Worm (Caenorhabditis elegans) whole organism, L4 larva: ENCODE measurements around the gene Y57G7A.6.

Source experiments
- Y5F2A.4 ChIP-seq: fragments of 200-800 bp; sonication (Bioruptor generic); optimal IDR thresholded peaks from 2 replicates; lab custom pipeline; 2018; ENCODE audit warnings: mild to moderate bottlenecking, missing genetic modification characterization, missing compliant biosample characterization
- ZK337.2 ChIP-seq: fragments of 200-800 bp; sonication (Bioruptor generic); IDR thresholded peaks from 2 replicates; pipeline ENCODE4 v1.3.6; 2022; ENCODE audit warnings: missing genetic modification reagents, missing genetic modification characterization, missing compliant biosample characterization
- aha-1 ChIP-seq: fragments of 150-350 bp; peaks from one replicate; lab custom pipeline; 2014; ENCODE audit warnings: missing biosample characterization, missing genetic modification characterization
- arid-1 ChIP-seq: fragments of 200-800 bp; sonication (Bioruptor generic); conservative IDR thresholded peaks from 2 replicates; pipeline ENCODE4 v1.3.6; 2022; ENCODE audit warnings: missing genetic modification reagents, missing genetic modification characterization, missing compliant biosample characterization
- attf-4 ChIP-seq: sonication (generic microtip); optimal IDR thresholded peaks from 3 replicates; lab custom pipeline; 2017; ENCODE audit warnings: missing biosample characterization, missing genetic modification characterization
- ceh-20 ChIP-seq: fragments of 200-800 bp; sonication (Bioruptor generic); IDR thresholded peaks from 2 replicates; pipeline ENCODE4 v1.3.6; 2022; ENCODE audit warnings: missing genetic modification reagents, missing genetic modification characterization, missing compliant biosample characterization
- ceh-62 ChIP-seq: sonication (generic microtip); optimal IDR thresholded peaks from 2 replicates; lab custom pipeline; 2017; ENCODE audit warnings: missing biosample characterization, missing genetic modification characterization
- ces-1 ChIP-seq: fragments of 150-350 bp; sonication (generic microtip); optimal IDR thresholded peaks from 4 replicates; lab custom pipeline; 2014; ENCODE audit warnings: missing biosample characterization, missing genetic modification reagents, missing genetic modification characterization
- ctbp-1 ChIP-seq: fragments of 200-800 bp; sonication (Bioruptor generic); IDR thresholded peaks from 2 replicates; pipeline ENCODE4 v1.3.6; 2022; ENCODE audit warnings: missing genetic modification reagents, missing genetic modification characterization, missing compliant biosample characterization
- daf-16 ChIP-seq, 3 experiments: sonication (generic microtip); optimal IDR thresholded peaks; 2 replicates each; lab custom pipeline; 2016 to 2017; ENCODE audit warnings: missing genetic modification characterization in 3 of 3, missing genetic modification reagents in 3 of 3, mild to moderate bottlenecking in 2 of 3, missing compliant biosample characterization in 2 of 3, missing biosample characterization in 1 of 3, moderate library complexity in 1 of 3
- dve-1 ChIP-seq: sonication (generic microtip); optimal IDR thresholded peaks from 2 replicates; lab custom pipeline; 2017; ENCODE audit warnings: antibody characterized with exemption, mild to moderate bottlenecking, missing genetic modification characterization, missing compliant biosample characterization; ENCODE audit not compliant: insufficient read depth
- egl-43 ChIP-seq: fragments of 200-800 bp; sonication (Bioruptor generic); IDR thresholded peaks from 2 replicates; pipeline ENCODE4 v1.3.6; 2022; ENCODE audit warnings: missing genetic modification reagents, missing genetic modification characterization, missing compliant biosample characterization
- gei-8 ChIP-seq: fragments of 200-800 bp; sonication (Bioruptor generic); optimal IDR thresholded peaks from 2 replicates; lab custom pipeline; 2018; ENCODE audit warnings: mild to moderate bottlenecking, missing genetic modification characterization, missing compliant biosample characterization
- hif-1 ChIP-seq, 2 experiments: sonication (generic microtip); optimal IDR thresholded peaks; 2 replicates each; lab custom pipeline; 2016 to 2017; ENCODE audit warnings: missing compliant biosample characterization in 2 of 2, missing genetic modification characterization in 2 of 2, missing genetic modification reagents in 2 of 2, missing genotype in 2 of 2, mild to moderate bottlenecking in 1 of 2
- hlh-11 ChIP-seq: fragments of 200-800 bp; sonication (Bioruptor generic); optimal IDR thresholded peaks from 2 replicates; lab custom pipeline; 2018; ENCODE audit warnings: mild to moderate bottlenecking, missing genetic modification characterization, missing compliant biosample characterization
- hlh-30 ChIP-seq: sonication (generic microtip); optimal IDR thresholded peaks from 2 replicates; lab custom pipeline; 2017; ENCODE audit warnings: antibody characterized with exemption, mild to moderate bottlenecking, missing genetic modification characterization, missing compliant biosample characterization; ENCODE audit not compliant: insufficient read depth
- hmg-1.1 ChIP-seq: fragments of 200-800 bp; sonication (Bioruptor generic); IDR thresholded peaks from 2 replicates; pipeline ENCODE4 v1.3.6; 2022; ENCODE audit warnings: missing genetic modification reagents, missing genetic modification characterization, missing compliant biosample characterization
- lin-29 ChIP-seq: fragments of 200-800 bp; sonication (Bioruptor generic); IDR thresholded peaks from 2 replicates; pipeline ENCODE4 v1.3.6; 2022; ENCODE audit warnings: missing genetic modification reagents, missing genetic modification characterization, missing compliant biosample characterization
- lin-38 ChIP-seq: fragments of 200-800 bp; sonication (Bioruptor generic); IDR thresholded peaks from 2 replicates; pipeline ENCODE4 v1.3.6; 2022; ENCODE audit warnings: missing genetic modification reagents, missing genetic modification characterization, missing compliant biosample characterization
- lin-39 ChIP-seq: fragments of 150-350 bp; optimal IDR thresholded peaks from 2 replicates; lab custom pipeline; 2014; ENCODE audit warnings: missing biosample characterization, missing genetic modification reagents, missing genetic modification characterization
- lsy-2 ChIP-seq, 2 experiments: fragments of 150-350 bp in 1 of 2; sonication (generic microtip) in 1 of 2; optimal IDR thresholded peaks; 2 replicates each; lab custom pipeline; 2014 to 2017; ENCODE audit warnings: missing biosample characterization in 2 of 2, missing genetic modification characterization in 2 of 2
- madf-5 ChIP-seq, 2 experiments: fragments of 200-800 bp; sonication (Bioruptor generic); IDR thresholded peaks; 2 replicates each; pipeline ENCODE4 v1.3.6; 2022; ENCODE audit warnings: missing compliant biosample characterization in 2 of 2, missing genetic modification characterization in 2 of 2
- madf-9 ChIP-seq: fragments of 200-800 bp; sonication (Bioruptor generic); conservative IDR thresholded peaks from 2 replicates; pipeline ENCODE4 v1.3.6; 2022; ENCODE audit warnings: missing genetic modification reagents, missing genetic modification characterization, missing compliant biosample characterization
- mdl-1 ChIP-seq, 2 experiments: fragments of 150-350 bp in 1 of 2; sonication (generic microtip) in 1 of 2; optimal IDR thresholded peaks; 2 replicates each; lab custom pipeline; 2014 to 2017; ENCODE audit warnings: missing biosample characterization in 2 of 2, missing genetic modification characterization in 2 of 2
- mep-1 ChIP-seq: fragments of 150-350 bp; sonication (generic microtip); optimal IDR thresholded peaks from 3 replicates; lab custom pipeline; 2014; ENCODE audit warnings: missing biosample characterization, missing genetic modification characterization
- mes-2 ChIP-seq: sonication (generic microtip); optimal IDR thresholded peaks from 2 replicates; lab custom pipeline; 2016; ENCODE audit warnings: missing genotype, mild to moderate bottlenecking, missing genetic modification characterization, missing compliant biosample characterization; ENCODE audit not compliant: poor library complexity, severe bottlenecking
- mxl-2 ChIP-seq: fragments of 200-800 bp; sonication (Bioruptor generic); conservative IDR thresholded peaks from 2 replicates; pipeline ENCODE4 v1.3.6; 2022; ENCODE audit warnings: missing genetic modification reagents, missing genetic modification characterization, missing compliant biosample characterization
- mxl-3 ChIP-seq: fragments of 200-800 bp; sonication (Bioruptor generic); optimal IDR thresholded peaks from 2 replicates; lab custom pipeline; 2018; ENCODE audit warnings: mild to moderate bottlenecking, missing genetic modification characterization, missing compliant biosample characterization
- nhr-102 ChIP-seq: sonication (generic microtip); optimal IDR thresholded peaks from 2 replicates; lab custom pipeline; 2016; ENCODE audit warnings: mild to moderate bottlenecking, missing genetic modification characterization, moderate library complexity, missing compliant biosample characterization
- nhr-28 ChIP-seq: fragments of 150-350 bp; optimal IDR thresholded peaks from 2 replicates; lab custom pipeline; 2014; ENCODE audit warnings: missing biosample characterization, missing genetic modification characterization
- nhr-41 ChIP-seq: fragments of 200-800 bp; sonication (Bioruptor generic); IDR thresholded peaks from 2 replicates; pipeline ENCODE4 v1.3.6; 2022; ENCODE audit warnings: missing genetic modification reagents, missing genetic modification characterization, missing compliant biosample characterization
- nhr-42 ChIP-seq: fragments of 200-800 bp; sonication (Bioruptor generic); IDR thresholded peaks from 2 replicates; pipeline ENCODE4 v1.3.6; 2022; ENCODE audit warnings: missing genetic modification characterization, missing compliant biosample characterization
- nhr-48 ChIP-seq: sonication (generic microtip); optimal IDR thresholded peaks from 2 replicates; lab custom pipeline; 2016; ENCODE audit warnings: mild to moderate bottlenecking, missing genetic modification characterization, missing compliant biosample characterization
- nhr-76 ChIP-seq: fragments of 150-350 bp; optimal IDR thresholded peaks from 2 replicates; lab custom pipeline; 2014; ENCODE audit warnings: missing biosample characterization, missing genetic modification characterization
- pha-4 ChIP-seq, 2 experiments: fragments of 150-350 bp in 1 of 2; fragments of 200-800 bp in 1 of 2; sonication (Bioruptor generic) in 1 of 2; IDR thresholded peaks in 1 of 2; optimal IDR thresholded peaks in 1 of 2; 2 replicates each; pipeline versions ENCODE4 v1.3.6 to Lab custom; 2014 to 2022; ENCODE audit warnings: missing genetic modification characterization in 2 of 2, missing genetic modification reagents in 2 of 2, missing biosample characterization in 1 of 2, missing compliant biosample characterization in 1 of 2
- php-3 ChIP-seq: fragments of 200-800 bp; sonication (Bioruptor generic); IDR thresholded peaks from 2 replicates; pipeline ENCODE4 v1.3.6; 2022; ENCODE audit warnings: missing genetic modification reagents, missing genetic modification characterization, missing compliant biosample characterization
- pqm-1 ChIP-seq: sonication (generic microtip); optimal IDR thresholded peaks from 2 replicates; lab custom pipeline; 2017; ENCODE audit warnings: missing biosample characterization, missing genetic modification characterization
- rbr-2 ChIP-seq: sonication (generic microtip); optimal IDR thresholded peaks from 2 replicates; lab custom pipeline; 2016; ENCODE audit warnings: missing genotype, missing genetic modification characterization, missing compliant biosample characterization
- set-16 ChIP-seq: fragments of 200-800 bp; sonication (Bioruptor generic); IDR thresholded peaks from 2 replicates; pipeline ENCODE4 v1.3.6; 2022; ENCODE audit warnings: missing genetic modification reagents, missing genetic modification characterization, missing compliant biosample characterization
- spr-3 ChIP-seq: fragments of 200-800 bp; sonication (Bioruptor generic); optimal IDR thresholded peaks from 2 replicates; lab custom pipeline; 2018; ENCODE audit warnings: mild to moderate bottlenecking, missing genetic modification characterization, missing compliant biosample characterization
- tra-1 ChIP-seq: fragments of 200-800 bp; sonication (Bioruptor generic); IDR thresholded peaks from 2 replicates; pipeline ENCODE4 v1.3.6; 2022; ENCODE audit warnings: missing genetic modification reagents, missing genetic modification characterization, missing compliant biosample characterization
- unc-130 ChIP-seq: sonication (generic microtip); optimal IDR thresholded peaks from 2 replicates; lab custom pipeline; 2016; ENCODE audit warnings: missing genetic modification reagents, missing genetic modification characterization, missing compliant biosample characterization
- unc-62 ChIP-seq, 3 experiments: fragments of 150-350 bp in 1 of 3; sonication (generic microtip); optimal IDR thresholded peaks in 2 of 3; peaks in 1 of 3; 1 replicate in 1 of 3; 2 replicates in 2 of 3; lab custom pipeline; 2014 to 2017; ENCODE audit warnings: missing biosample characterization in 3 of 3, missing genetic modification characterization in 3 of 3, missing genetic modification reagents in 3 of 3, missing genotype in 1 of 3
- vab-7 ChIP-seq: fragments of 200-800 bp; sonication (Bioruptor generic); IDR thresholded peaks from 2 replicates; pipeline ENCODE4 v1.3.6; 2022; ENCODE audit warnings: missing genetic modification reagents, missing genetic modification characterization, missing compliant biosample characterization

Y57G7A.6 gene

DNA sequence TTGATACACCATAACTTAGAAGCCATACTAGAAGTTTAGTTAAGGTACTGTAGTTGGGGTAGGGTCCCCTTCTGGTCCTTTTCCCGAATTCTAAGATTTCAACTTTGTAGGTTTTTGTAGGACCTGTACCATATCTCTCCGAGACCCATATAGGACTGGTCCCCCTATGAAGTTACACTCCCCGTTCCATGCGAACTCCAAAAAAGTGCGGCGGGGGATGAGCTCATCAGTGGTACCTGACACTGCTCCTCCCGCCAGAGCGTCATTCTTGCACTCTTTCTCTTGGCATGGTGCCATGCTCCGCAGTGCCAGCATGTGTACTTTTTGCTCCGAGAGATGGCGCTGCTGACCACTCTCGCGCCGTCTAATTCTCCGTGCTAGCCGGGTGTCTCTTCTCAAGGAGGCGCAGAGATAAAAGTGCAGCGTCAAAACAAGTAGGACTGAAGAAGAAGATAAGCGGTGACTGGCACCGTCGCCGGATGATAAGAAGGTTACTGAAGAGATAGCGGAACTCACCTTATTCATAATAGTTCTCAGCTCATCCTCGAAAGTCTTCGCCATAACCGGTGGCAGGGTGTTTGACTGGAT is 45.9 kb downstream of the Y57G7A.6 start (continued):
- TF ChIP-seq madf-9 (GFP tag; lab: Robert Waterston, UW) (peak; percentile 28; the same call in 1 of the 2 replicates), unc-62 (GFP tag; optimal IDR thresholded peaks at IDR 0.05 in 1 of 2; lab: Kevin White, UChicago) (peak in 1 of 2 experiments; percentile 1), unc-62 (tag; optimal IDR thresholded peaks at IDR 0.05; lab: Kevin White, UChicago) (no peak), hif-1 (tag; optimal IDR thresholded peaks at IDR 0.05; lab: Kevin White, UChicago) (no peak), mes-2 (peak; percentile 36), ces-1 (GFP tag; lab: Kevin White, UChicago) (no peak), tra-1 (GFP tag; lab: Robert Waterston, UW) (no peak), mxl-3 (GFP tag; lab: Kevin White, UChicago) (peak; percentile 51), lsy-2 (tag; optimal IDR thresholded peaks at IDR 0.05; lab: Kevin White, UChicago) (peak; percentile 19 to 33), ceh-20 (no peak), nhr-28 (tag; lab: Kevin White, UChicago) (peak; percentile 52), nhr-41 (0 out of 2 replicates have a peak, but pooled peaks have one; percentile 18), unc-130 (GFP tag; lab: Kevin White, UChicago) (no peak), ceh-62 (tag; lab: Kevin White, UChicago) (no peak), hlh-11 (tag; lab: Kevin White, UChicago) (peak; percentile 88)

DNA sequence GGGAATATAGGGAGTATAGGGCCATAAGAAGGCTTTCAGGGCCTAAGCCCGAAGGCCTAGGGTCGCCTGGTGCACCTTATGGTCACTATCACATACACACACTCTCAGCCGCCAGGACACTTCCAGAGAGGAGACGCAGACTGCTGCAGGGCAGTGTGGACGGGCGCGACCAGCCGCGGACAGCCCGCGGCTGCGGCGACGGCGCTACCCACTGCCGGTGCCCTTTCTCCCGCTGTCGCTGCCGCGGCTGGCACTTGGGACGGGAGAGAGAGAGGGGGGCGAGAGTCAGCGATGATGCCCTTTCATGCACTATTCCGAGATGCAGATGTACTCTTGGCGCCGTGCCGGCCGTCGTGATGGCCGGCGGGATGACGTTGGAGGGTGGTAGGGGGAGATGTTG is 47.6 kb downstream of the Y57G7A.6 start:
- TF ChIP-seq hmg-1.1 (GFP tag; lab: Robert Waterston, UW) (peak; percentile 76), spr-3 (GFP tag; lab: Kevin White, UChicago) (peak; percentile 58), ZK337.2 (GFP tag; lab: Robert Waterston, UW) (no peak), lin-29 (GFP tag; lab: Robert Waterston, UW) (peak; percentile 43; the same call in 1 of the 2 replicates), pha-4 (GFP tag; IDR thresholded peaks at IDR 0.05; lab: Robert Waterston, UW) (peak; percentile 70), pha-4 (tag; optimal IDR thresholded peaks at IDR 0.05; lab: Kevin White, UChicago) (no peak), nhr-42 (0 out of 2 replicates have a peak, but pooled peaks have one; percentile 7), lin-39 (tag; lab: Kevin White, UChicago) (no peak), madf-9 (GFP tag; lab: Robert Waterston, UW) (peak; percentile 99), aha-1 (peak; percentile 61), dve-1 (peak; percentile 8), mep-1 (tag; lab: Kevin White, UChicago) (peak; percentile 50), nhr-76 (tag; lab: Kevin White, UChicago) (no peak), hlh-30 (peak; percentile 60), set-16 (GFP tag; lab: Robert Waterston, UW) (peak; percentile 100), mdl-1 (tag; optimal IDR thresholded peaks at IDR 0.05; lab: Kevin White, UChicago) (peak; percentile 55 to 72), madf-5 (GFP tag; IDR thresholded peaks at IDR 0.05; lab: Robert Waterston, UW) (0 out of 4 replicates have a peak, but pooled peaks of 1 of the 2 experiments have one; percentile 18), mxl-2 (GFP tag; lab: Robert Waterston, UW) (no peak), daf-16 (GFP tag; optimal IDR thresholded peaks at IDR 0.05; lab: Kevin White, UChicago) (peak in 1 of 2 experiments; percentile 12), daf-16 (tag; optimal IDR thresholded peaks at IDR 0.05; lab: Kevin White, UChicago) (peak; percentile 66), lin-38 (GFP tag; lab: Robert Waterston, UW) (peak; percentile 22; the same call in 1 of the 2 replicates), nhr-102 (tag; lab: Kevin White, UChicago) (peak; percentile 53), nhr-48 (tag; lab: Kevin White, UChicago) (peak; percentile 49), nhr-41 (peak; percentile 37; the same call in 1 of the 2 replicates), unc-62 (GFP tag; optimal IDR thresholded peaks at IDR 0.05 in 1 of 2; lab: Kevin White, UChicago) (peak in 1 of 2 experiments; percentile 99), unc-62 (tag; optimal IDR thresholded peaks at IDR 0.05; lab: Kevin White, UChicago) (no peak), ctbp-1 (GFP tag; lab: Robert Waterston, UW) (peak; percentile 71), attf-4 (tag; lab: Kevin White, UChicago) (no peak), php-3 (GFP tag; lab: Robert Waterston, UW) (0 out of 2 replicates have a peak, but pooled peaks have one; percentile 20), hlh-11 (tag; lab: Kevin White, UChicago) (peak; percentile 89), arid-1 (GFP tag; lab: Robert Waterston, UW) (peak; percentile 69), pqm-1 (tag; lab: Kevin White, UChicago) (no peak), Y5F2A.4 (GFP tag; lab: Kevin White, UChicago) (no peak), vab-7 (GFP tag; lab: Robert Waterston, UW) (peak; percentile 44; the same call in 1 of the 2 replicates), gei-8 (GFP tag; lab: Kevin White, UChicago) (no peak), egl-43 (GFP tag; lab: Robert Waterston, UW) (peak; percentile 89), hif-1 (tag; optimal IDR thresholded peaks at IDR 0.05; lab: Kevin White, UChicago) (peak in 1 of 2 experiments; percentile 64), rbr-2 (tag; lab: Kevin White, UChicago) (peak; percentile 55)
